Worm (Caenorhabditis elegans): ENCODE data around the gene T05A8.6.

DNA sequence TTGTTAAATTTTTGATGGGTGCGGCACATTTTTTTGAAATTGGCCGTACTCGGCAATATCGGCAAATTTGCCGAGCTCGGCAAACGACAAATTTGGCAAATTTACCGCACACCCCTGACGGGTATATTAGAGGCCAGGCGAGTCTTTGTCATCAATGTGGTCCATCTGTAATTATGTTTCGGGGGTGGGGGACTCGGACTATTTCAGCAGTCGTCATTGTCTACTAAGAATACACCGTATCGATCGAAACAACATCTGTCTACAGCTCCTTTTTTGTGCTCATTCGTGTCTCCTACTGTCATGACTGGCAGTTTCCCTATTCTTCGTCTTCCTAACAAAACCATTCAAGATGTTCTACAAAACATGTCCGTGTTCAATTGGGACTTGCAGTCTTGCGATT lies 26.8 kb upstream of the T05A8.6 start, which contains the start of gene F08D12.15:
- TF ChIP-seq dao-5 (tag; optimal IDR thresholded peaks at IDR 0.05) = no peak
- no peak for TF ChIP-seq him-1 (tag; optimal IDR thresholded peaks at IDR 0.05)
- no peak for TF ChIP-seq W03F9.2 (tag; optimal IDR thresholded peaks at IDR 0.05)
